Worm (Caenorhabditis elegans): ENCODE data around the gene nhr-246.

DNA sequence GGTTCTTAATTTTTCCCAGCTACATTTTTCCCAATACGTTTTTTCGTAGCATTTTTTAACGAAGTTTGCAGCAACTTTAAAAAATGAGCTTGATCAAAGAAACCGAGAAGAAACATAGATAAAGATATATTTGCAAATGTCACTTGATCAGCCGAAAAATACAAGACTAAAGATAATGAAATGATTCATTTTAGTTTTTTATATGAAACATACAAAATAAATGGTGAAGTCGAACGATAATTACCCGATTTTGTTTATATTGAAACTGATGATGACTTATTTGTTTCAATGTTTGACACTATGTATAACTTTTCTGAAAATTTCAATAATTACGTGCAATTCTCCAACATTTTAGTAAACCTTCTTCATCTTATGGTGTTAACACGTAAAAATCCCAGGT, 48.0 kb upstream of the nhr-246 start, which contains the start of gene srw-22:
- TF ChIP-seq elt-2 (tag; optimal IDR thresholded peaks at IDR 0.05) (no peak), aly-2 (tag; optimal IDR thresholded peaks at IDR 0.05) (no peak), nhr-237 (tag; optimal IDR thresholded peaks at IDR 0.05) (no peak), nhr-12 (tag; optimal IDR thresholded peaks at IDR 0.05) (no peak), fos-1 (tag; optimal IDR thresholded peaks at IDR 0.05) (no peak)

Measured in whole organism, L3 larva.